Fruit fly (Drosophila melanogaster): ENCODE data around the gene CG12310.

CG12310 gene

DNA sequence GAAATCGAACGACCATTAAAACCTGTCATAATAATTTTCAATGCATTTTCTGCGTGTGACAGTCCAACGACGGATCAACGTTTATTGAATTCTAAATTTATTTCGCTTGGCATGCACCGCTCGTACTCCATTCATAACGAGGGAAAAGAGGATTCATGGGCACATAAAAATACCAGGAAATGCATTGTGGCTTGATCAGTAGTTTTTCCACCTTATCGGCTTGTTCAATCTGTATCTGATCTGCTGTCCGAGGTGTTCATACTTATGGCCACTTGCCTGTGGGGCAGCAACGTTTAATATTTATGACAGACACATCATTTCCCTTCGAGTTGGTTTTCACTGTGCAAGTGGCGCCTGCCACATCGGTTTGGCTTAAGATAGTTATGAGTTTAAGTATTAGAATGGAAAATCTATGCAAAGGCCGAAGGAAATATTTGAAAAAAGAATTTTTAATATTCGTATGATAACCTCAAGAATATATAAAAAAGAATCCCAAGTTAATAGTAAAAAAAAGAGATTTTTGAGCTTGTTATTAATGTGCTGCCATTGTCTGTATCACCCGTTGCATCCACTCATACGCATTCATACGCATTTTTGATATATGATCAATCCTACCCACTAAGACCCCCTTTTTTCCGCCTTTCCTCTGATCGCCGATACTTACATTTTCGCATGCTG, 43.2 kb downstream of the CG12310 start:
- TF ChIP-seq woc (GFP tag; optimal IDR thresholded peaks at IDR 0.05) (no peak), dl (GFP tag; optimal IDR thresholded peaks at IDR 0.05; ENCODE audit: insufficient read depth in 1 of 2, partially characterized antibody in 2 of 2) (no peak), psq (GFP tag; optimal IDR thresholded peaks at IDR 0.05) (peak; percentile 7), HLH106 (tag; optimal IDR thresholded peaks at IDR 0.05) (peak; percentile 24), Rel (GFP tag; optimal IDR thresholded peaks at IDR 0.05) (no peak), Rel (tag; optimal IDR thresholded peaks at IDR 0.05) (no peak)

DNA sequence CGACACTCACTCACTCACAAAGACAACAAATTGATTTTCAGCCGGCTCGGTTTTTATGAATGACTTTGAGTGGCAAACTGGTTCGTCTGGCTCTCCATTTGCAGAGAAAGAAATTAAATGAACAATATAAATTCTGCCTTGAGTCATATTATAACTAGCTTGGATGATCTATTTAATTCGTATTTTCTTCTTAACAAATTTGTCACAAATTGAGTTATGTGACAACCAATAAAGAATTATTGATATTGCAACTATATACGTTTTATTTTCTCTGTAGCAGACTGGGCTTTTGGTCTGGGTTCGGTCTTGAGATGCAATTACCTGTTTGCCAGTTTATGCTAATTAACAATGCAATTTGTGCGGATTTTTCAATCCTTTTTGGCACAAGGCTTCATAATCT, 43.8 kb downstream of the CG12310 start:
- TF ChIP-seq dl (GFP tag; optimal IDR thresholded peaks at IDR 0.05; ENCODE audit: insufficient read depth in 1 of 2, partially characterized antibody in 2 of 2) (no peak), OdsH (GFP tag; optimal IDR thresholded peaks at IDR 0.05) (peak; percentile 25), Dfd (GFP tag; optimal IDR thresholded peaks at IDR 0.05) (no peak), lola (GFP tag; optimal IDR thresholded peaks at IDR 0.05) (no peak), Vsx2 (GFP tag; optimal IDR thresholded peaks at IDR 0.05; ENCODE audit: partially characterized antibody) (no peak), usp (GFP tag; optimal IDR thresholded peaks at IDR 0.05) (no peak), Sp1 (GFP tag; optimal IDR thresholded peaks at IDR 0.05) (peak; percentile 23), Hnf4 (GFP tag; optimal IDR thresholded peaks at IDR 0.05) (peak; percentile 51), Dif (GFP tag; optimal IDR thresholded peaks at IDR 0.05; ENCODE audit: partially characterized antibody) (no peak), HLH106 (tag; optimal IDR thresholded peaks at IDR 0.05) (peak; percentile 40), fru (GFP tag; optimal IDR thresholded peaks at IDR 0.05) (peak; percentile 70), woc (GFP tag; optimal IDR thresholded peaks at IDR 0.05) (peak; percentile 4), dsf (GFP tag; optimal IDR thresholded peaks at IDR 0.05; ENCODE audit: borderline replicate concordance) (no peak), psq (GFP tag; optimal IDR thresholded peaks at IDR 0.05) (peak; percentile 11), rgr (GFP tag; optimal IDR thresholded peaks at IDR 0.05) (peak; percentile 44), CrebA (GFP tag; optimal IDR thresholded peaks at IDR 0.05; ENCODE audit: borderline replicate concordance) (no peak), sage (GFP tag; optimal IDR thresholded peaks at IDR 0.05) (no peak), Rel (GFP tag; optimal IDR thresholded peaks at IDR 0.05) (no peak), Rel (tag; optimal IDR thresholded peaks at IDR 0.05) (no peak), Abd-B (GFP tag; optimal IDR thresholded peaks at IDR 0.05) (no peak), Hr83 (GFP tag; optimal IDR thresholded peaks at IDR 0.05; ENCODE audit: poor library complexity, severe bottlenecking) (no peak), pan (optimal IDR thresholded peaks at IDR 0.05) (no peak), tai (GFP tag; optimal IDR thresholded peaks at IDR 0.05) (no peak), foxo (GFP tag; optimal IDR thresholded peaks at IDR 0.05) (peak in 1 of 2 experiments; percentile 75), GATAd (GFP tag; optimal IDR thresholded peaks at IDR 0.05) (no peak), N (GFP tag; optimal IDR thresholded peaks at IDR 0.05) (no peak), CG32264 (GFP tag; optimal IDR thresholded peaks at IDR 0.05) (no peak), Hr78 (GFP tag; optimal IDR thresholded peaks at IDR 0.05) (no peak), h (GFP tag; optimal IDR thresholded peaks at IDR 0.05) (peak; percentile 58), Myc (optimal IDR thresholded peaks at IDR 0.05) (no peak), dmrt93B (GFP tag; optimal IDR thresholded peaks at IDR 0.05) (no peak), br (GFP tag; optimal IDR thresholded peaks at IDR 0.05) (peak; percentile 61), Mio (GFP tag; optimal IDR thresholded peaks at IDR 0.05) (no peak), brk (GFP tag; optimal IDR thresholded peaks at IDR 0.05) (no peak), jim (GFP tag; optimal IDR thresholded peaks at IDR 0.05) (no peak), sv (GFP tag; optimal IDR thresholded peaks at IDR 0.05) (no peak), ey (GFP tag; optimal IDR thresholded peaks at IDR 0.05) (peak; percentile 47), CG9705 (GFP tag; optimal IDR thresholded peaks at IDR 0.05) (no peak), Jra (GFP tag; optimal IDR thresholded peaks at IDR 0.05) (peak; percentile 12)

- TF ChIP-seq rgr (GFP tag; optimal IDR thresholded peaks at IDR 0.05) (no peak), GATAd (GFP tag; optimal IDR thresholded peaks at IDR 0.05) (no peak), Hr78 (GFP tag; optimal IDR thresholded peaks at IDR 0.05) (no peak), Myc (optimal IDR thresholded peaks at IDR 0.05) (no peak), psq (GFP tag; optimal IDR thresholded peaks at IDR 0.05) (no peak), fru (GFP tag; optimal IDR thresholded peaks at IDR 0.05) (no peak), sv (GFP tag; optimal IDR thresholded peaks at IDR 0.05) (no peak), h (GFP tag; optimal IDR thresholded peaks at IDR 0.05) (peak; percentile 16), Hnf4 (GFP tag; optimal IDR thresholded peaks at IDR 0.05) (no peak), tai (GFP tag; optimal IDR thresholded peaks at IDR 0.05) (no peak), Sp1 (GFP tag; optimal IDR thresholded peaks at IDR 0.05) (peak; percentile 2), Hr83 (GFP tag; optimal IDR thresholded peaks at IDR 0.05; ENCODE audit: poor library complexity, severe bottlenecking) (no peak), N (GFP tag; optimal IDR thresholded peaks at IDR 0.05) (no peak), sage (GFP tag; optimal IDR thresholded peaks at IDR 0.05) (no peak), br (GFP tag; optimal IDR thresholded peaks at IDR 0.05) (no peak), OdsH (GFP tag; optimal IDR thresholded peaks at IDR 0.05) (no peak), CrebA (GFP tag; optimal IDR thresholded peaks at IDR 0.05; ENCODE audit: borderline replicate concordance) (no peak), woc (GFP tag; optimal IDR thresholded peaks at IDR 0.05) (no peak), dl (GFP tag; optimal IDR thresholded peaks at IDR 0.05; ENCODE audit: insufficient read depth in 1 of 2, partially characterized antibody in 2 of 2) (no peak), foxo (GFP tag; optimal IDR thresholded peaks at IDR 0.05) (peak in 1 of 2 experiments; percentile 4), dmrt93B (GFP tag; optimal IDR thresholded peaks at IDR 0.05) (no peak)
Observed at dm6 chr3L:15005774-15006173, 44.8 kb downstream of the CG12310 start.
